Fruit fly (Drosophila melanogaster) whole organism, embryonic: ENCODE measurements around the gene CG11695.

Experiments
- Awh ChIP-seq: fragments of 200-800 bp; sonication (Bioruptor generic); IDR thresholded peaks from 2 replicates; pipeline ENCODE4, ENCODE4 v1.3.6; 2022; ENCODE audit warnings: missing biosample characterization, missing genetic modification characterization
- CG11398 ChIP-seq: fragments of 200-800 bp; sonication (Bioruptor generic); optimal IDR thresholded peaks from 2 replicates; lab custom pipeline; 2016; ENCODE audit warnings: missing biosample characterization, missing genetic modification characterization
- CG11695 ChIP-seq: fragments of 200-800 bp; sonication (Bioruptor generic); IDR thresholded peaks from 3 replicates; pipeline ENCODE4 v1.3.6; 2022; ENCODE audit warnings: missing biosample characterization, missing genetic modification characterization
- CG12744 ChIP-seq: fragments of 200-800 bp; sonication (Bioruptor generic); optimal IDR thresholded peaks from 2 replicates; lab custom pipeline; 2016; ENCODE audit warnings: missing biosample characterization, missing genetic modification characterization
- CG31441 ChIP-seq: fragments of 200-800 bp; sonication (Bioruptor generic); IDR thresholded peaks from 2 replicates; pipeline ENCODE4 v1.3.6; 2022; ENCODE audit warnings: missing biosample characterization, missing genetic modification characterization
- CG34422 ChIP-seq: fragments of 200-800 bp; sonication (Bioruptor generic); IDR thresholded peaks from 3 replicates; pipeline ENCODE4 v1.3.6; 2022; ENCODE audit warnings: missing biosample characterization, missing genetic modification characterization
- CG4820 ChIP-seq: fragments of 200-800 bp; sonication (Bioruptor generic); optimal IDR thresholded peaks from 3 replicates; lab custom pipeline; 2016; ENCODE audit warnings: missing biosample characterization, missing genetic modification characterization
- CG5245 ChIP-seq: fragments of 200-800 bp; sonication (Bioruptor generic); optimal IDR thresholded peaks from 3 replicates; lab custom pipeline; 2016; ENCODE audit warnings: missing biosample characterization, missing genetic modification characterization
- CG6689 ChIP-seq: fragments of 200-800 bp; sonication (Bioruptor generic); IDR thresholded peaks from 2 replicates; pipeline ENCODE4 v1.3.6; 2022; ENCODE audit warnings: missing biosample characterization, missing genetic modification characterization
- CG8924 ChIP-seq: fragments of 200-800 bp; optimal IDR thresholded peaks from 3 replicates; lab custom pipeline; 2019; ENCODE audit warnings: missing biosample characterization, mild to moderate bottlenecking, missing genetic modification characterization, moderate library complexity
- HmgZ ChIP-seq: fragments of 200-800 bp; sonication (Bioruptor generic); optimal IDR thresholded peaks from 2 replicates; lab custom pipeline; 2018; ENCODE audit warnings: missing biosample characterization, mild to moderate bottlenecking, missing genetic modification characterization
- Hr39 ChIP-seq: fragments of >200 bp; optimal IDR thresholded peaks from 2 replicates; lab custom pipeline; 2017
- MESR4 ChIP-seq: fragments of 200-800 bp; sonication (Bioruptor generic); optimal IDR thresholded peaks from 2 replicates; lab custom pipeline; 2018; ENCODE audit warnings: missing biosample characterization, mild to moderate bottlenecking, missing genetic modification characterization, moderate library complexity
- Mrtf ChIP-seq: fragments of 200-800 bp; sonication (Bioruptor generic); IDR thresholded peaks from 3 replicates; pipeline ENCODE4 v1.3.6; 2022; ENCODE audit warnings: missing biosample characterization, missing genetic modification characterization
- NC2α ChIP-seq: fragments of 200-800 bp; sonication (Bioruptor generic); optimal IDR thresholded peaks from 2 replicates; lab custom pipeline; 2016; ENCODE audit warnings: missing biosample characterization, missing genetic modification characterization
- Poxn ChIP-seq: fragments of 200-800 bp; sonication (Bioruptor generic); IDR thresholded peaks from 2 replicates; pipeline ENCODE4 v1.3.6; 2022; ENCODE audit warnings: missing biosample characterization, missing genetic modification characterization
- ara ChIP-seq: fragments of 200-800 bp; sonication (Bioruptor generic); IDR thresholded peaks from 2 replicates; pipeline ENCODE4 v1.3.6; 2022; ENCODE audit warnings: missing biosample characterization, missing genetic modification characterization
- ato ChIP-seq: fragments of 200-800 bp; sonication (Bioruptor generic); IDR thresholded peaks from 2 replicates; pipeline ENCODE4 v1.3.6; 2022; ENCODE audit warnings: missing biosample characterization, missing genetic modification characterization; ENCODE audit not compliant: partially characterized antibody
- crc ChIP-seq: fragments of 200-800 bp; sonication (Bioruptor generic); optimal IDR thresholded peaks from 2 replicates; lab custom pipeline; 2016; ENCODE audit warnings: missing biosample characterization, missing genetic modification characterization
- dmrt11E ChIP-seq: fragments of 200-800 bp; sonication (Bioruptor generic); optimal IDR thresholded peaks from 3 replicates; lab custom pipeline; 2018; ENCODE audit warnings: missing biosample characterization, mild to moderate bottlenecking, missing genetic modification characterization, moderate library complexity
- ems ChIP-seq: fragments of 200-800 bp; sonication (Bioruptor generic); optimal IDR thresholded peaks from 3 replicates; lab custom pipeline; 2016; ENCODE audit warnings: missing biosample characterization, missing genetic modification characterization
- esg ChIP-seq: fragments of 200-800 bp; sonication (Bioruptor generic); conservative IDR thresholded peaks from 2 replicates; pipeline ENCODE4 v1.3.6; 2022; ENCODE audit warnings: missing biosample characterization, missing genetic modification characterization
- fd64A ChIP-seq: fragments of 200-800 bp; sonication (Bioruptor generic); optimal IDR thresholded peaks from 3 replicates; lab custom pipeline; 2018; ENCODE audit warnings: missing biosample characterization, mild to moderate bottlenecking, missing genetic modification characterization
- ftz-f1 ChIP-seq: fragments of 200-800 bp; sonication (Bioruptor generic); optimal IDR thresholded peaks from 2 replicates; lab custom pipeline; 2016; ENCODE audit warnings: missing biosample characterization, missing genetic modification characterization
- kah ChIP-seq: fragments of 200-800 bp; sonication (Bioruptor generic); optimal IDR thresholded peaks from 2 replicates; lab custom pipeline; 2018; ENCODE audit warnings: missing biosample characterization, mild to moderate bottlenecking, missing genetic modification characterization
- nerfin-1 ChIP-seq: fragments of 200-800 bp; sonication (Bioruptor generic); optimal IDR thresholded peaks from 3 replicates; lab custom pipeline; 2019; ENCODE audit warnings: missing biosample characterization, mild to moderate bottlenecking, missing genetic modification characterization, moderate library complexity
- pan ChIP-seq, 4 experiments: fragments of >200 bp in 3 of 4; fragments of 200-800 bp in 1 of 4; sonication (Bioruptor generic) in 1 of 4; optimal IDR thresholded peaks in 3 of 4; IDR thresholded peaks in 1 of 4; 2 replicates each; pipeline versions ENCODE4 v1.3.6 to Lab custom; 2017 to 2022; ENCODE audit warnings: missing biosample characterization in 2 of 4, missing genetic modification characterization in 2 of 4, mixed read lengths in 1 of 4
- sob ChIP-seq: fragments of 200-800 bp; sonication (Bioruptor generic); IDR thresholded peaks from 2 replicates; pipeline ENCODE4 v1.3.6; 2022; ENCODE audit warnings: missing biosample characterization, missing genetic modification characterization
- usp ChIP-seq: fragments of >200 bp; optimal IDR thresholded peaks from 2 replicates; lab custom pipeline; 2017; ENCODE audit warnings: missing biosample characterization, missing genetic modification characterization

CG11695 gene

dm6 chrX:11622649-11623425 lies 46.2 kb downstream of the CG11695 start (continued):
- peak; percentile 76; the same call in 2 of the 3 replicates for TF ChIP-seq Mrtf (GFP tag; lab: Robert Waterston, UW)
- peak; percentile 0 for TF ChIP-seq ftz-f1 (GFP tag; lab: Kevin White, UChicago)
- peak; percentile 88 for TF ChIP-seq CG34422 (GFP tag; lab: Robert Waterston, UW)
- TF ChIP-seq esg, result peak; percentile 57
- peak; percentile 84 for TF ChIP-seq Awh (GFP tag; lab: Robert Waterston, UW)
- no peak for TF ChIP-seq ato (GFP tag; lab: Robert Waterston, UW)
- TF ChIP-seq CG5245 (GFP tag; lab: Kevin White, UChicago), result peak; percentile 23
- TF ChIP-seq CG11398 (GFP tag; lab: Kevin White, UChicago), result peak; percentile 54
- peak; percentile 22 for TF ChIP-seq dmrt11E (tag; lab: Kevin White, UChicago)
- no peak for TF ChIP-seq NC2α (GFP tag; lab: Kevin White, UChicago)
- TF ChIP-seq Hr39 (lab: Kevin White, UChicago), result no peak
- peak; percentile 59 for TF ChIP-seq HmgZ (tag; lab: Kevin White, UChicago)
- TF ChIP-seq sob, result peak; percentile 80
- peak; percentile 71; the same call in 2 of the 3 replicates for TF ChIP-seq CG11695 (GFP tag; lab: Robert Waterston, UW)
- peak; percentile 46 for TF ChIP-seq crc (GFP tag; lab: Kevin White, UChicago)
- peak; percentile 78 for TF ChIP-seq CG6689 (GFP tag; lab: Robert Waterston, UW)
- TF ChIP-seq pan (optimal IDR thresholded peaks at IDR 0.05; lab: Kevin White, UChicago), result no peak
- TF ChIP-seq pan (GFP tag; optimal IDR thresholded peaks at IDR 0.05 in 1 of 2, IDR thresholded peaks at IDR 0.05 in 1 of 2), result peak in 1 of 2 experiments; percentile 91
- peak; percentile 72 for TF ChIP-seq CG8924 (tag; lab: Kevin White, UChicago)
- no peak for TF ChIP-seq usp (GFP tag; lab: Kevin White, UChicago)
- TF ChIP-seq MESR4, result no peak
- TF ChIP-seq Poxn (GFP tag; lab: Robert Waterston, UW), result peak; percentile 24; the same call in 1 of the 2 replicates
- TF ChIP-seq nerfin-1, result no peak
- peak; percentile 55 for TF ChIP-seq CG4820 (GFP tag; lab: Kevin White, UChicago)
- peak; percentile 73 for TF ChIP-seq CG31441
- TF ChIP-seq ems (GFP tag; lab: Kevin White, UChicago), result peak; percentile 65
- TF ChIP-seq ara, result peak; percentile 35; the same call in 1 of the 2 replicates
- TF ChIP-seq CG12744 (GFP tag; lab: Kevin White, UChicago), result peak; percentile 27
- no peak for TF ChIP-seq fd64A (GFP tag; lab: Kevin White, UChicago)
- TF ChIP-seq kah (GFP tag; lab: Kevin White, UChicago), result no peak
